Fruit fly (Drosophila melanogaster) whole organism, embryonic: Measurements from ENCODE around the gene CG10663.

Source experiments
- Aef1 ChIP-seq: fragments of 200-800 bp; sonication (Bioruptor generic); IDR thresholded peaks from 3 replicates; pipeline ENCODE4 v1.3.6; 2022; ENCODE audit warnings: missing biosample characterization, missing genetic modification characterization
- Atf3 ChIP-seq: fragments of 200-800 bp; sonication (Bioruptor generic); optimal IDR thresholded peaks from 3 replicates; lab custom pipeline; 2016; ENCODE audit warnings: missing biosample characterization, missing genetic modification characterization
- C15 ChIP-seq: fragments of 200-800 bp; sonication (Bioruptor generic); IDR thresholded peaks from 3 replicates; pipeline ENCODE4 v1.3.6; 2022; ENCODE audit warnings: missing biosample characterization, missing genetic modification characterization
- CG11247 ChIP-seq: fragments of 200-800 bp; sonication (Bioruptor generic); IDR thresholded peaks from 2 replicates; pipeline ENCODE4 v1.3.6; 2022; ENCODE audit warnings: missing biosample characterization, missing genetic modification characterization
- CG11398 ChIP-seq: fragments of 200-800 bp; sonication (Bioruptor generic); optimal IDR thresholded peaks from 2 replicates; lab custom pipeline; 2016; ENCODE audit warnings: missing biosample characterization, missing genetic modification characterization
- CG11504 ChIP-seq: fragments of 200-800 bp; sonication (Bioruptor generic); optimal IDR thresholded peaks from 3 replicates; lab custom pipeline; 2019; ENCODE audit warnings: missing biosample characterization, mild to moderate bottlenecking, missing genetic modification characterization, moderate library complexity
- CG13123 ChIP-seq: fragments of 200-800 bp; sonication (Bioruptor generic); optimal IDR thresholded peaks from 2 replicates; lab custom pipeline; 2016; ENCODE audit warnings: missing biosample characterization, missing genetic modification characterization
- CG15696 ChIP-seq: fragments of 200-800 bp; sonication (Bioruptor generic); optimal IDR thresholded peaks from 2 replicates; lab custom pipeline; 2019; ENCODE audit warnings: missing biosample characterization, mild to moderate bottlenecking, missing genetic modification characterization, moderate library complexity
- CG1792 ChIP-seq: fragments of 200-800 bp; sonication (Bioruptor generic); optimal IDR thresholded peaks from 2 replicates; lab custom pipeline; 2016; ENCODE audit warnings: missing biosample characterization, missing genetic modification characterization
- CG2116 ChIP-seq: fragments of 200-800 bp; sonication (Bioruptor generic); optimal IDR thresholded peaks from 3 replicates; lab custom pipeline; 2018; ENCODE audit warnings: missing biosample characterization, mild to moderate bottlenecking, missing genetic modification characterization
- CG30020 ChIP-seq: fragments of 200-800 bp; optimal IDR thresholded peaks from 2 replicates; lab custom pipeline; 2019; ENCODE audit warnings: missing biosample characterization, mild to moderate bottlenecking, missing genetic modification characterization, moderate library complexity
- CG34224 ChIP-seq: fragments of 200-800 bp; sonication (Bioruptor generic); IDR thresholded peaks from 3 replicates; pipeline ENCODE4 v1.3.6; 2022; ENCODE audit warnings: missing biosample characterization, missing genetic modification characterization; ENCODE audit not compliant: partially characterized antibody
- CG42726 ChIP-seq: fragments of 200-800 bp; sonication (Bioruptor generic); IDR thresholded peaks from 2 replicates; pipeline ENCODE4 v1.3.6; 2022; ENCODE audit warnings: missing biosample characterization, missing genetic modification characterization; ENCODE audit not compliant: partially characterized antibody
- CG4404 ChIP-seq: fragments of 200-800 bp; sonication (Bioruptor generic); IDR thresholded peaks from 2 replicates; pipeline ENCODE4 v1.3.6; 2022; ENCODE audit warnings: missing biosample characterization, missing genetic modification characterization
- CG4854 ChIP-seq: fragments of 200-800 bp; sonication (Bioruptor generic); optimal IDR thresholded peaks from 2 replicates; lab custom pipeline; 2016; ENCODE audit warnings: missing biosample characterization, missing genetic modification characterization, inconsistent platforms
- CG5245 ChIP-seq: fragments of 200-800 bp; sonication (Bioruptor generic); optimal IDR thresholded peaks from 3 replicates; lab custom pipeline; 2016; ENCODE audit warnings: missing biosample characterization, missing genetic modification characterization
- CG6791 ChIP-seq: fragments of 200-800 bp; sonication (Bioruptor generic); IDR thresholded peaks from 3 replicates; pipeline ENCODE4 v1.3.6; 2022; ENCODE audit warnings: missing biosample characterization, missing genetic modification characterization; ENCODE audit not compliant: partially characterized antibody
- CG7357 ChIP-seq: fragments of 200-800 bp; sonication (Bioruptor generic); IDR thresholded peaks from 3 replicates; pipeline ENCODE4 v1.3.6; 2022; ENCODE audit warnings: missing biosample characterization, missing genetic modification characterization
- CG8290 ChIP-seq, 3 experiments: fragments of 200-800 bp; sonication (Bioruptor generic); optimal IDR thresholded peaks; 2 replicates each; lab custom pipeline; 2016 to 2019; ENCODE audit warnings: missing biosample characterization in 3 of 3, missing genetic modification characterization in 3 of 3, mild to moderate bottlenecking in 2 of 3, moderate library complexity in 1 of 3
- Dfd ChIP-seq, 2 experiments: fragments of >200 bp; optimal IDR thresholded peaks; 2 replicates each; lab custom pipeline; 2017; ENCODE audit warnings: missing biosample characterization in 2 of 2, missing genetic modification characterization in 2 of 2
- HLHmδ ChIP-seq: fragments of 200-800 bp; sonication (Bioruptor generic); optimal IDR thresholded peaks from 2 replicates; lab custom pipeline; 2018; ENCODE audit warnings: missing biosample characterization, mild to moderate bottlenecking, missing genetic modification characterization, moderate library complexity
- MTF-1 ChIP-seq: fragments of 200-800 bp; sonication (Bioruptor generic); optimal IDR thresholded peaks from 2 replicates; lab custom pipeline; 2018; ENCODE audit warnings: missing biosample characterization, mild to moderate bottlenecking, missing genetic modification characterization, borderline replicate concordance
- Max ChIP-seq: fragments of 200-800 bp; sonication (Bioruptor generic); optimal IDR thresholded peaks from 2 replicates; lab custom pipeline; 2016; ENCODE audit warnings: missing biosample characterization, mild to moderate bottlenecking, missing genetic modification characterization
- Poxn ChIP-seq: fragments of 200-800 bp; sonication (Bioruptor generic); IDR thresholded peaks from 2 replicates; pipeline ENCODE4 v1.3.6; 2022; ENCODE audit warnings: missing biosample characterization, missing genetic modification characterization
- Ptx1 ChIP-seq: fragments of 200-800 bp; sonication (Bioruptor generic); IDR thresholded peaks from 2 replicates; pipeline ENCODE4 v1.3.6; 2022; ENCODE audit warnings: missing biosample characterization, missing genetic modification characterization
- Ravus ChIP-seq: fragments of 200-800 bp; sonication (Bioruptor generic); IDR thresholded peaks from 2 replicates; pipeline ENCODE4 v1.3.6; 2022; ENCODE audit warnings: missing biosample characterization, missing genetic modification characterization
- Ssrp ChIP-seq: fragments of 200-800 bp; sonication (Bioruptor generic); optimal IDR thresholded peaks from 2 replicates; lab custom pipeline; 2018; ENCODE audit warnings: missing biosample characterization, mild to moderate bottlenecking, missing genetic modification characterization, moderate library complexity
- TFAM ChIP-seq: fragments of 200-800 bp; sonication (Bioruptor generic); optimal IDR thresholded peaks from 2 replicates; lab custom pipeline; 2017; ENCODE audit warnings: missing biosample characterization, missing genetic modification characterization, inconsistent platforms
- amos ChIP-seq: fragments of 200-800 bp; sonication (Bioruptor generic); IDR thresholded peaks from 2 replicates; pipeline ENCODE4 v1.3.6; 2022; ENCODE audit warnings: missing biosample characterization, missing genetic modification characterization; ENCODE audit not compliant: partially characterized antibody
- bigmax ChIP-seq: fragments of 200-800 bp; sonication (Bioruptor generic); optimal IDR thresholded peaks from 2 replicates; lab custom pipeline; 2018; ENCODE audit warnings: missing biosample characterization, mild to moderate bottlenecking, missing genetic modification characterization
- cas ChIP-seq: fragments of 200-800 bp; sonication (Bioruptor generic); IDR thresholded peaks from 2 replicates; pipeline ENCODE4 v1.3.6; 2022; ENCODE audit warnings: missing biosample characterization, missing genetic modification characterization
- caup ChIP-seq: fragments of 200-800 bp; sonication (Bioruptor generic); optimal IDR thresholded peaks from 3 replicates; lab custom pipeline; 2017; ENCODE audit warnings: missing biosample characterization, mild to moderate bottlenecking, missing genetic modification characterization, moderate library complexity; ENCODE audit not compliant: severe bottlenecking
- corto ChIP-seq: fragments of 200-800 bp; sonication (Bioruptor generic); optimal IDR thresholded peaks from 2 replicates; lab custom pipeline; 2016; ENCODE audit warnings: missing biosample characterization, mild to moderate bottlenecking, missing genetic modification characterization, moderate library complexity
- dmrt11E ChIP-seq: fragments of 200-800 bp; sonication (Bioruptor generic); optimal IDR thresholded peaks from 3 replicates; lab custom pipeline; 2018; ENCODE audit warnings: missing biosample characterization, mild to moderate bottlenecking, missing genetic modification characterization, moderate library complexity
- gem ChIP-seq: fragments of 200-800 bp; sonication (Bioruptor generic); optimal IDR thresholded peaks from 2 replicates; lab custom pipeline; 2019; ENCODE audit warnings: missing biosample characterization, mild to moderate bottlenecking, missing genetic modification characterization, moderate library complexity
- gro ChIP-seq: fragments of 200-800 bp; sonication (Bioruptor generic); optimal IDR thresholded peaks from 2 replicates; lab custom pipeline; 2016; ENCODE audit warnings: missing biosample characterization, missing genetic modification characterization
- gt ChIP-seq: fragments of 200-800 bp; sonication (Bioruptor generic); IDR thresholded peaks from 2 replicates; pipeline ENCODE4 v1.3.6; 2022; ENCODE audit warnings: missing biosample characterization, missing genetic modification characterization
- hb ChIP-seq: fragments of 200-800 bp; sonication (Bioruptor generic); IDR thresholded peaks from 3 replicates; pipeline ENCODE4 v1.3.6; 2022; ENCODE audit warnings: missing biosample characterization, missing genetic modification characterization; ENCODE audit not compliant: partially characterized antibody
- lbe ChIP-seq: fragments of 200-800 bp; sonication (Bioruptor generic); optimal IDR thresholded peaks from 2 replicates; lab custom pipeline; 2016; ENCODE audit warnings: missing biosample characterization, mild to moderate bottlenecking, missing genetic modification characterization
- mirr ChIP-seq: fragments of 200-800 bp; sonication (Bioruptor generic); optimal IDR thresholded peaks from 3 replicates; lab custom pipeline; 2018; ENCODE audit warnings: missing biosample characterization, mild to moderate bottlenecking, missing genetic modification characterization
- nmo ChIP-seq: fragments of 200-800 bp; sonication (Bioruptor generic); optimal IDR thresholded peaks from 2 replicates; lab custom pipeline; 2018; ENCODE audit warnings: missing biosample characterization, mild to moderate bottlenecking, missing genetic modification characterization, moderate library complexity
- repo ChIP-seq: fragments of 200-800 bp; sonication (Bioruptor generic); optimal IDR thresholded peaks from 2 replicates; lab custom pipeline; 2016; ENCODE audit warnings: missing biosample characterization, missing genetic modification characterization
- run ChIP-seq: fragments of 200-800 bp; sonication (Bioruptor generic); optimal IDR thresholded peaks from 3 replicates; lab custom pipeline; 2018; ENCODE audit warnings: missing biosample characterization, mild to moderate bottlenecking, missing genetic modification characterization
- sd ChIP-seq: fragments of 200-800 bp; sonication (Bioruptor generic); optimal IDR thresholded peaks from 3 replicates; lab custom pipeline; 2018; ENCODE audit warnings: missing biosample characterization, mild to moderate bottlenecking, missing genetic modification characterization, moderate library complexity
- sens ChIP-seq: fragments of 200-800 bp; sonication (Bioruptor generic); peaks from one replicate; lab custom pipeline; 2016; ENCODE audit warnings: missing biosample characterization, missing genetic modification characterization
- sna ChIP-seq: fragments of 200-800 bp; sonication (Bioruptor generic); IDR thresholded peaks from 2 replicates; pipeline ENCODE4 v1.3.6; 2022; ENCODE audit warnings: missing biosample characterization, missing genetic modification characterization; ENCODE audit not compliant: partially characterized antibody
- vvl ChIP-seq: fragments of 200-800 bp; sonication (Bioruptor generic); IDR thresholded peaks from 2 replicates; pipeline ENCODE4 v1.3.6; 2022; ENCODE audit warnings: missing biosample characterization, missing genetic modification characterization
- wek ChIP-seq: fragments of 200-800 bp; sonication (Bioruptor generic); optimal IDR thresholded peaks from 3 replicates; lab custom pipeline; 2018; ENCODE audit warnings: missing biosample characterization, mild to moderate bottlenecking, missing genetic modification characterization, moderate library complexity
- zen ChIP-seq: fragments of 200-800 bp; sonication (Bioruptor generic); optimal IDR thresholded peaks from 3 replicates; lab custom pipeline; 2018; ENCODE audit warnings: missing biosample characterization, mild to moderate bottlenecking, missing genetic modification characterization, moderate library complexity

CG10663 gene

DNA sequence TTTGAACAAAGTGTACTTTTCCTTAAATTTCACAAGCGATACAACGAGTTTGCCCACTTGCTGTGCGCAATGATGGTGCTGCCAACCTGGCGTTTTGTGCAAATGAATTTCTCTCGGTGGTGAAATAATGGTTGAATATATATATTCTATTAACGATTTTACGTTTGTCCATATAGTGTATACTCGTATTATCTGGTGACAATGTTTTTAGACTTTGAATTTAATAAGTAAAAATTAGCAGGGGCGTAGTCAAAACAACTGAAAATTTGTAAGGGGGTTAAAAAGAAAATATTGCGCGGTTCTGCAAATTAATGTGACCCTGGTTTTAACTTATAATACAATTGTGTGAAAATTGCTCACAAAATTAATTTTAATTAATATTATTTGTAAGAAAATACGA is 39.1 kb upstream of the CG10663 start, which contains the start of the genes ver and Gcn5 (continued):
- TF ChIP-seq amos (0 out of 2 replicates have a peak, but pooled peaks have one; percentile 25), CG4854 (GFP tag; lab: Kevin White, UChicago) (peak; percentile 80), Atf3 (GFP tag; lab: Kevin White, UChicago) (peak; percentile 65), cas (GFP tag; lab: Robert Waterston, UW) (peak; percentile 77), vvl (GFP tag; lab: Robert Waterston, UW) (peak; percentile 97), CG11398 (GFP tag; lab: Kevin White, UChicago) (peak; percentile 24), CG13123 (GFP tag; lab: Kevin White, UChicago) (peak; percentile 70), CG30020 (tag; lab: Kevin White, UChicago) (peak; percentile 72), CG34224 (GFP tag; lab: Robert Waterston, UW) (peak; percentile 24; the same call in 1 of the 3 replicates), HLHmδ (GFP tag; lab: Kevin White, UChicago) (no peak), CG1792 (GFP tag; lab: Kevin White, UChicago) (peak; percentile 76), CG5245 (GFP tag; lab: Kevin White, UChicago) (peak; percentile 67), wek (peak; percentile 52), sens (GFP tag; lab: Kevin White, UChicago) (peak; percentile 97), CG42726 (GFP tag; lab: Robert Waterston, UW) (no peak), dmrt11E (peak; percentile 84), C15 (peak; percentile 87; the same call in 2 of the 3 replicates), CG11247 (GFP tag; lab: Robert Waterston, UW) (peak; percentile 95), gt (GFP tag; lab: Robert Waterston, UW) (peak; percentile 77), hb (GFP tag; lab: Robert Waterston, UW) (no peak), CG8290 (GFP tag; optimal IDR thresholded peaks at IDR 0.05; lab: Kevin White, UChicago) (peak; percentile 69), CG8290 (tag; optimal IDR thresholded peaks at IDR 0.05; lab: Kevin White, UChicago) (peak; percentile 52 to 83), MTF-1 (peak; percentile 71), Poxn (GFP tag; lab: Robert Waterston, UW) (peak; percentile 78; the same call in 1 of the 2 replicates), zen (tag; lab: Kevin White, UChicago) (peak; percentile 89), repo (GFP tag; lab: Kevin White, UChicago) (peak; percentile 49), CG4404 (GFP tag; lab: Robert Waterston, UW) (peak; percentile 87), sna (GFP tag; lab: Robert Waterston, UW) (no peak), lbe (peak; percentile 99), Ravus (GFP tag; lab: Robert Waterston, UW) (peak; percentile 77), nmo (GFP tag; lab: Kevin White, UChicago) (peak; percentile 94), corto (peak; percentile 89), gem (tag; lab: Kevin White, UChicago) (peak; percentile 95), Ptx1 (GFP tag; lab: Robert Waterston, UW) (peak; percentile 95), Aef1 (GFP tag; lab: Robert Waterston, UW) (peak; percentile 94), Dfd (GFP tag; optimal IDR thresholded peaks at IDR 0.05; lab: Kevin White, UChicago) (no peak), TFAM (GFP tag; lab: Kevin White, UChicago) (peak; percentile 53), CG7357 (GFP tag; lab: Robert Waterston, UW) (peak; percentile 85), CG15696 (tag; lab: Kevin White, UChicago) (peak; percentile 84), mirr (GFP tag; lab: Kevin White, UChicago) (peak; percentile 77), CG11504 (peak; percentile 92), caup (GFP tag; lab: Kevin White, UChicago) (peak; percentile 92), run (tag; lab: Kevin White, UChicago) (peak; percentile 75), bigmax (GFP tag; lab: Kevin White, UChicago) (peak; percentile 71), CG6791 (GFP tag; lab: Robert Waterston, UW) (no peak), CG2116 (GFP tag; lab: Kevin White, UChicago) (peak; percentile 81), gro (peak; percentile 56), sd (no peak), Max (GFP tag; lab: Kevin White, UChicago) (peak; percentile 90), Ssrp (tag; lab: Kevin White, UChicago) (peak; percentile 90)
